Fruit fly (Drosophila melanogaster) Kc167 (cell line): ENCODE measurements around the gene CG12617.

Experiments used
- Myc ChIP-seq: fragments of >200 bp; optimal IDR thresholded peaks from 2 replicates; lab custom pipeline; 2017; ENCODE audit warnings: missing external identifiers
- Sin3A ChIP-seq: fragments of >200 bp; optimal IDR thresholded peaks from 2 replicates; lab custom pipeline; 2018; ENCODE audit warnings: missing external identifiers
- h ChIP-seq: fragments of >200 bp; optimal IDR thresholded peaks from 3 replicates; lab custom pipeline; 2018; ENCODE audit warnings: missing external identifiers
- psq ChIP-seq: fragments of >200 bp; optimal IDR thresholded peaks from 2 replicates; lab custom pipeline; 2017; ENCODE audit warnings: missing external identifiers
- ttk ChIP-seq: sonication (Bioruptor generic); optimal IDR thresholded peaks from 2 replicates; lab custom pipeline; 2017; ENCODE audit warnings: missing external identifiers

DNA sequence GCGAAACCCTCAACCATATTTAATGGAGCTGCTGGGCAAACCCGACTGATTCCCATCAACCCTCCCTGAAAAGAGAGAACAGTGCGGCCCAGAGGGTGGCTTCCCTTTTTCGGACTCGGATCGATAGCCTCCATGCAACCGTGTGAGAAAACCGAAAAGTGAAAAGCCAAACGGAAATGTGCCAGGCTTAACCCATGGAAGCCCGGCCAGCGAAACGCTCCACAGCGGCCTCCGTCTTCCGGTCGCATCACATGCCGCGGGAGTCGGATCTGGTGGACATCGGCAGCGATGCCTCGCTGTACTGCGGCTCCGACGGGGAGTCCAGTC is 47.5 kb downstream of the CG12617 start:
- no peak for TF ChIP-seq psq
- TF ChIP-seq h (lab: Kevin White, UChicago), result no peak
- TF ChIP-seq Sin3A (lab: Kevin White, UChicago), result no peak
- TF ChIP-seq Myc, result no peak
- TF ChIP-seq ttk (lab: Kevin White, UChicago), result no peak
